Worm (Caenorhabditis elegans) whole organism, L1 larva: ENCODE data around the gene F54F2.9.

ENCODE experiments used
- ces-1 ChIP-seq: fragments of 150-350 bp; optimal IDR thresholded peaks from 2 replicates; lab custom pipeline; 2014; ENCODE audit warnings: missing biosample characterization, missing genetic modification reagents, missing genetic modification characterization
- egl-27 ChIP-seq, 2 experiments: fragments of 150-350 bp in 1 of 2; sonication (generic microtip); optimal IDR thresholded peaks; 3 replicates each; lab custom pipeline; 2017 to 2018; ENCODE audit warnings: missing biosample characterization in 2 of 2, missing genetic modification characterization in 2 of 2, missing genetic modification reagents in 2 of 2
- grh-1 ChIP-seq: fragments of 200-800 bp; sonication (Bioruptor generic); IDR thresholded peaks from 2 replicates; pipeline ENCODE4 v1.3.6; 2022; ENCODE audit warnings: missing genetic modification reagents, missing genetic modification characterization, missing compliant biosample characterization
- lir-3 ChIP-seq: sonication (generic microtip); optimal IDR thresholded peaks from 2 replicates; lab custom pipeline; 2016; ENCODE audit warnings: mild to moderate bottlenecking, missing genetic modification characterization, moderate library complexity, missing compliant biosample characterization; ENCODE audit not compliant: poor library complexity
- nhr-11 ChIP-seq: fragments of 150-350 bp; optimal IDR thresholded peaks from 2 replicates; lab custom pipeline; 2014; ENCODE audit warnings: missing biosample characterization, missing genetic modification characterization
- unc-130 ChIP-seq: fragments of 150-350 bp; optimal IDR thresholded peaks from 2 replicates; lab custom pipeline; 2017; ENCODE audit warnings: missing biosample characterization, missing genetic modification characterization, inconsistent platforms
- ztf-11 ChIP-seq, 2 experiments: sonication (generic microtip); optimal IDR thresholded peaks; 2 replicates each; lab custom pipeline; 2016 to 2017; ENCODE audit warnings: missing genetic modification characterization in 2 of 2, missing biosample characterization in 1 of 2, missing compliant biosample characterization in 1 of 2

DNA sequence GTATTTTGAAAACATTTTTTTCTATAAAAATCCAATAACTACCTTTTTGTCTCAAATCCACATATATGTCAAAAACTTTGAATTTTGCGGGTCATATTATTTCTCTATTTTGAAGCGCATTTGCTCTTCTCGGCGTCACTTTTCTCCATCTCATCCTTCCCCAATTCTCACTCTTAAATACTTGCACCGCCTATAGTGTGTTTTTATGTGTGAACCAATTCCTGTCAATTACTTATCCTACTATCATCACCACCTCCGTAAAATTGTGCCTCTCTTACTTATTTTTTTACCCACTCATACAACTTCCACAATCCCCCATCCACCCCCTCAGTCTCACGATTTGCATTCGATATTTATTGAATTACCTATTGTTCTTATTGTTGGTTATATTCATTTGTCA, 21.2 kb downstream of the F54F2.9 start:
- TF ChIP-seq nhr-11 (tag; lab: Kevin White, UChicago) (no peak), ztf-11 (tag; optimal IDR thresholded peaks at IDR 0.05; lab: Kevin White, UChicago) (no peak), lir-3 (tag; lab: Kevin White, UChicago) (no peak), ces-1 (GFP tag; lab: Kevin White, UChicago) (no peak), grh-1 (GFP tag; lab: Robert Waterston, UW) (no peak), unc-130 (tag; lab: Kevin White, UChicago) (no peak), egl-27 (tag; optimal IDR thresholded peaks at IDR 0.05; lab: Kevin White, UChicago) (no peak)
